Worm (Caenorhabditis elegans) whole organism, late embryonic: ENCODE data around the gene mbk-2.
A peak's percentile ranks its signal among the peaks of the same experiment; 100 is the strongest.

Experiments used
- ama-1 ChIP-seq: fragments of 150-350 bp; optimal IDR thresholded peaks from 2 replicates; lab custom pipeline; 2014
- ceh-18 ChIP-seq: sonication (generic microtip); optimal IDR thresholded peaks from 2 replicates; lab custom pipeline; 2016; ENCODE audit warnings: missing genetic modification characterization, missing compliant biosample characterization
- ceh-34 ChIP-seq: sonication (generic microtip); optimal IDR thresholded peaks from 2 replicates; lab custom pipeline; 2016; ENCODE audit warnings: mild to moderate bottlenecking, missing genetic modification characterization, missing compliant biosample characterization
- fkh-6 ChIP-seq: sonication (generic microtip); optimal IDR thresholded peaks from 2 replicates; lab custom pipeline; 2016; ENCODE audit warnings: missing genetic modification characterization, missing compliant biosample characterization
- nfya-1 ChIP-seq: sonication (generic microtip); optimal IDR thresholded peaks from 2 replicates; lab custom pipeline; 2017; ENCODE audit warnings: missing genetic modification characterization, mild to moderate bottlenecking, missing compliant biosample characterization, antibody characterized with exemption, moderate library complexity
- pha-4 ChIP-seq: fragments of 150-350 bp; optimal IDR thresholded peaks from 2 replicates; lab custom pipeline; 2018; ENCODE audit warnings: missing biosample characterization, missing genetic modification reagents, missing genetic modification characterization
- rnt-1 ChIP-seq: sonication (generic microtip); optimal IDR thresholded peaks from 2 replicates; lab custom pipeline; 2016; ENCODE audit warnings: missing genetic modification characterization, missing compliant biosample characterization

ce11 chrIV:13028746-13029673 lies 20.1 kb downstream of the mbk-2 start:
- TF ChIP-seq rnt-1 (tag; lab: Kevin White, UChicago) (no peak), nfya-1 (no peak), ama-1 (lab: Kevin White, UChicago) (no peak), pha-4 (tag; lab: Kevin White, UChicago) (no peak), fkh-6 (tag; lab: Kevin White, UChicago) (no peak), ceh-34 (tag; lab: Kevin White, UChicago) (peak; percentile 79), ceh-18 (tag; lab: Kevin White, UChicago) (no peak)
